Fruit fly (Drosophila melanogaster) whole organism, embryonic: ENCODE measurements around the gene fry.

Experiments used
- Antp ChIP-seq: fragments of 200-800 bp; sonication (Bioruptor generic); optimal IDR thresholded peaks from 3 replicates; lab custom pipeline; 2016; ENCODE audit warnings: missing biosample characterization, missing genetic modification characterization
- Bgb ChIP-seq: fragments of 200-800 bp; sonication (Bioruptor generic); IDR thresholded peaks from 2 replicates; pipeline ENCODE4 v1.3.6; 2022; ENCODE audit warnings: missing biosample characterization, missing genetic modification characterization; ENCODE audit not compliant: partially characterized antibody
- CG10267 ChIP-seq: fragments of 200-800 bp; sonication (Bioruptor generic); optimal IDR thresholded peaks from 2 replicates; lab custom pipeline; 2018; ENCODE audit warnings: missing biosample characterization, mild to moderate bottlenecking, missing genetic modification characterization, moderate library complexity
- CG11504 ChIP-seq: fragments of 200-800 bp; sonication (Bioruptor generic); optimal IDR thresholded peaks from 3 replicates; lab custom pipeline; 2019; ENCODE audit warnings: missing biosample characterization, mild to moderate bottlenecking, missing genetic modification characterization, moderate library complexity
- CG12659 ChIP-seq: fragments of 200-800 bp; sonication (Bioruptor generic); optimal IDR thresholded peaks from 3 replicates; lab custom pipeline; 2017; ENCODE audit warnings: mild to moderate bottlenecking, missing biosample characterization, missing genetic modification reagents, missing genetic modification characterization
- CG13296 ChIP-seq: fragments of 200-800 bp; sonication (Bioruptor generic); optimal IDR thresholded peaks from 3 replicates; lab custom pipeline; 2018; ENCODE audit warnings: missing biosample characterization, mild to moderate bottlenecking, missing genetic modification characterization
- CG17612 ChIP-seq: fragments of 200-800 bp; sonication (Bioruptor generic); IDR thresholded peaks from 2 replicates; pipeline ENCODE4 v1.3.6; 2022; ENCODE audit warnings: missing biosample characterization, missing genetic modification characterization
- CG18764 ChIP-seq: fragments of 200-800 bp; sonication (Bioruptor generic); optimal IDR thresholded peaks from 3 replicates; lab custom pipeline; 2016; ENCODE audit warnings: missing biosample characterization, missing genetic modification characterization
- CG32772 ChIP-seq: fragments of 200-800 bp; sonication (Bioruptor generic); IDR thresholded peaks from 2 replicates; pipeline ENCODE4 v1.3.6; 2022; ENCODE audit warnings: missing biosample characterization, missing genetic modification characterization
- CG4282 ChIP-seq: fragments of 200-800 bp; sonication (Bioruptor generic); optimal IDR thresholded peaks from 2 replicates; lab custom pipeline; 2016; ENCODE audit warnings: missing biosample characterization, missing genetic modification characterization
- CG4360 ChIP-seq: fragments of 200-800 bp; sonication (Bioruptor generic); IDR thresholded peaks from 2 replicates; pipeline ENCODE4 v1.3.6; 2022; ENCODE audit warnings: missing biosample characterization, missing genetic modification characterization
- CG4424 ChIP-seq: fragments of 200-800 bp; sonication (Bioruptor generic); optimal IDR thresholded peaks from 3 replicates; lab custom pipeline; 2016; ENCODE audit warnings: missing biosample characterization, missing genetic modification characterization
- CG4617 ChIP-seq: fragments of 200-800 bp; sonication (Bioruptor generic); optimal IDR thresholded peaks from 3 replicates; lab custom pipeline; 2016; ENCODE audit warnings: missing biosample characterization, missing genetic modification characterization, borderline replicate concordance
- CG8089 ChIP-seq: fragments of 200-800 bp; sonication (Bioruptor generic); optimal IDR thresholded peaks from 3 replicates; lab custom pipeline; 2016; ENCODE audit warnings: missing biosample characterization, missing genetic modification characterization
- CG8765 ChIP-seq: fragments of 200-800 bp; sonication (Bioruptor generic); IDR thresholded peaks from 2 replicates; pipeline ENCODE4 v1.3.6; 2022; ENCODE audit warnings: missing biosample characterization, missing genetic modification characterization
- CoRest ChIP-seq: fragments of 200-800 bp; sonication (Bioruptor generic); optimal IDR thresholded peaks from 3 replicates; lab custom pipeline; 2018; ENCODE audit warnings: missing biosample characterization, mild to moderate bottlenecking, missing genetic modification characterization, moderate library complexity
- D ChIP-seq, 2 experiments: fragments of 200-800 bp in 1 of 2; fragments of >200 bp in 1 of 2; sonication (Bioruptor generic) in 1 of 2; optimal IDR thresholded peaks; 2 replicates in 1 of 2; 3 replicates in 1 of 2; lab custom pipeline; 2017; ENCODE audit warnings: mild to moderate bottlenecking in 1 of 2, missing biosample characterization in 1 of 2, missing genetic modification characterization in 1 of 2, missing genetic modification reagents in 1 of 2
- Doc2 ChIP-seq: fragments of 200-800 bp; sonication (Bioruptor generic); IDR thresholded peaks from 2 replicates; pipeline ENCODE4 v1.3.6; 2022; ENCODE audit warnings: missing biosample characterization, missing genetic modification characterization
- Dref ChIP-seq: fragments of 200-800 bp; sonication (Bioruptor generic); IDR thresholded peaks from 2 replicates; pipeline ENCODE4 v1.3.6; 2022; ENCODE audit warnings: missing biosample characterization, missing genetic modification characterization
- E2f2 ChIP-seq: fragments of 200-800 bp; sonication (Bioruptor generic); IDR thresholded peaks from 2 replicates; pipeline ENCODE4 v1.3.6; 2022; ENCODE audit warnings: missing biosample characterization, missing genetic modification characterization
- H15 ChIP-seq: fragments of 200-800 bp; sonication (Bioruptor generic); IDR thresholded peaks from 3 replicates; pipeline ENCODE4 v1.3.6; 2022; ENCODE audit warnings: missing biosample characterization, missing genetic modification characterization
- HmgD ChIP-seq: fragments of 200-800 bp; sonication (Bioruptor generic); optimal IDR thresholded peaks from 3 replicates; lab custom pipeline; 2016; ENCODE audit warnings: missing biosample characterization, missing genetic modification characterization
- Jarid2 ChIP-seq: fragments of 200-800 bp; sonication (Bioruptor generic); optimal IDR thresholded peaks from 3 replicates; lab custom pipeline; 2017; ENCODE audit warnings: mild to moderate bottlenecking, missing biosample characterization, missing genetic modification reagents, missing genetic modification characterization
- MBD-R2 ChIP-seq: fragments of 200-800 bp; sonication (Bioruptor generic); IDR thresholded peaks from 2 replicates; pipeline ENCODE4 v1.3.6; 2022; ENCODE audit warnings: missing biosample characterization, missing genetic modification characterization
- MESR4 ChIP-seq: fragments of 200-800 bp; sonication (Bioruptor generic); optimal IDR thresholded peaks from 2 replicates; lab custom pipeline; 2018; ENCODE audit warnings: missing biosample characterization, mild to moderate bottlenecking, missing genetic modification characterization, moderate library complexity
- Med ChIP-seq: fragments of 200-800 bp; sonication (Bioruptor generic); peaks from one replicate; lab custom pipeline; 2016; ENCODE audit warnings: missing biosample characterization, missing genetic modification characterization, mild to moderate bottlenecking, inconsistent platforms, moderate library complexity
- Nf-YC ChIP-seq: fragments of 200-800 bp; optimal IDR thresholded peaks from 3 replicates; lab custom pipeline; 2019; ENCODE audit warnings: missing biosample characterization, mild to moderate bottlenecking, missing genetic modification characterization, moderate library complexity
- Oaz ChIP-seq: fragments of 200-800 bp; sonication (Bioruptor generic); IDR thresholded peaks from 2 replicates; pipeline ENCODE4 v1.3.6; 2022; ENCODE audit warnings: missing biosample characterization, missing genetic modification characterization
- Opbp ChIP-seq: fragments of 200-800 bp; sonication (Bioruptor generic); IDR thresholded peaks from 3 replicates; pipeline ENCODE4 v1.3.6; 2022; ENCODE audit warnings: missing biosample characterization, missing genetic modification characterization; ENCODE audit not compliant: partially characterized antibody
- Sry-β ChIP-seq: fragments of 200-800 bp; sonication (Bioruptor generic); optimal IDR thresholded peaks from 2 replicates; lab custom pipeline; 2018; ENCODE audit warnings: missing biosample characterization, mild to moderate bottlenecking, missing genetic modification characterization, moderate library complexity
- ato ChIP-seq: fragments of 200-800 bp; sonication (Bioruptor generic); IDR thresholded peaks from 2 replicates; pipeline ENCODE4 v1.3.6; 2022; ENCODE audit warnings: missing biosample characterization, missing genetic modification characterization; ENCODE audit not compliant: partially characterized antibody
- bigmax ChIP-seq: fragments of 200-800 bp; sonication (Bioruptor generic); optimal IDR thresholded peaks from 2 replicates; lab custom pipeline; 2018; ENCODE audit warnings: missing biosample characterization, mild to moderate bottlenecking, missing genetic modification characterization
- crol ChIP-seq: fragments of 200-800 bp; sonication (Bioruptor generic); IDR thresholded peaks from 2 replicates; pipeline ENCODE4 v1.3.6; 2022; ENCODE audit warnings: missing biosample characterization, missing genetic modification characterization
- hbn ChIP-seq: fragments of 200-800 bp; sonication (Bioruptor generic); IDR thresholded peaks from 2 replicates; pipeline ENCODE4 v1.3.6; 2022; ENCODE audit warnings: missing biosample characterization, missing genetic modification characterization; ENCODE audit not compliant: partially characterized antibody
- her ChIP-seq: fragments of 200-800 bp; sonication (Bioruptor generic); optimal IDR thresholded peaks from 2 replicates; lab custom pipeline; 2016; ENCODE audit warnings: missing biosample characterization, missing genetic modification characterization
- insv ChIP-seq, 2 experiments: fragments of 200-800 bp; sonication (Bioruptor generic); optimal IDR thresholded peaks; 3 replicates each; lab custom pipeline; 2016 to 2018; ENCODE audit warnings: missing biosample characterization in 2 of 2, missing genetic modification characterization in 2 of 2
- inv ChIP-seq: fragments of 200-800 bp; sonication (Bioruptor generic); IDR thresholded peaks from 2 replicates; pipeline ENCODE4 v1.3.6; 2022; ENCODE audit warnings: missing biosample characterization, missing genetic modification characterization; ENCODE audit not compliant: partially characterized antibody
- pho ChIP-seq: fragments of 200-800 bp; sonication (Bioruptor generic); optimal IDR thresholded peaks from 2 replicates; lab custom pipeline; 2016; ENCODE audit warnings: missing biosample characterization, missing genetic modification characterization
- pzg ChIP-seq: fragments of 200-800 bp; sonication (Bioruptor generic); optimal IDR thresholded peaks from 3 replicates; lab custom pipeline; 2018; ENCODE audit warnings: missing biosample characterization, mild to moderate bottlenecking, missing genetic modification characterization, moderate library complexity
- sd ChIP-seq: fragments of 200-800 bp; sonication (Bioruptor generic); optimal IDR thresholded peaks from 3 replicates; lab custom pipeline; 2018; ENCODE audit warnings: missing biosample characterization, mild to moderate bottlenecking, missing genetic modification characterization, moderate library complexity
- sens ChIP-seq: fragments of 200-800 bp; sonication (Bioruptor generic); peaks from one replicate; lab custom pipeline; 2016; ENCODE audit warnings: missing biosample characterization, missing genetic modification characterization
- sna ChIP-seq: fragments of 200-800 bp; sonication (Bioruptor generic); IDR thresholded peaks from 2 replicates; pipeline ENCODE4 v1.3.6; 2022; ENCODE audit warnings: missing biosample characterization, missing genetic modification characterization; ENCODE audit not compliant: partially characterized antibody
- stwl ChIP-seq: fragments of 200-800 bp; sonication (Bioruptor generic); optimal IDR thresholded peaks from 3 replicates; lab custom pipeline; 2018; ENCODE audit warnings: missing biosample characterization, mild to moderate bottlenecking, missing genetic modification characterization, moderate library complexity
- tna ChIP-seq: fragments of 200-800 bp; sonication (Bioruptor generic); IDR thresholded peaks from 2 replicates; pipeline ENCODE4 v1.3.6; 2022; ENCODE audit warnings: missing biosample characterization, missing genetic modification characterization; ENCODE audit not compliant: partially characterized antibody
- tx ChIP-seq: fragments of 200-800 bp; sonication (Bioruptor generic); optimal IDR thresholded peaks from 2 replicates; lab custom pipeline; 2016; ENCODE audit warnings: missing biosample characterization, missing genetic modification characterization
- vvl ChIP-seq: fragments of 200-800 bp; sonication (Bioruptor generic); IDR thresholded peaks from 2 replicates; pipeline ENCODE4 v1.3.6; 2022; ENCODE audit warnings: missing biosample characterization, missing genetic modification characterization

fry gene

dm6 chr3L:9713828-9714536, 35.1 kb upstream of the fry start, which contains the start of gene vsg (continued):
- TF ChIP-seq CG13296 (GFP tag; lab: Kevin White, UChicago): peak; percentile 79
- peak; percentile 69 for TF ChIP-seq CG18764 (GFP tag; lab: Kevin White, UChicago)
- TF ChIP-seq vvl (GFP tag; lab: Robert Waterston, UW): peak; percentile 69
- peak; percentile 84 for TF ChIP-seq CG10267 (tag; lab: Kevin White, UChicago)
- TF ChIP-seq Doc2 (GFP tag; lab: Robert Waterston, UW): no peak
- TF ChIP-seq Sry-β (GFP tag; lab: Kevin White, UChicago): peak; percentile 62
- TF ChIP-seq pho (GFP tag; lab: Kevin White, UChicago): peak; percentile 57
- peak; percentile 16 for TF ChIP-seq sd (tag; lab: Kevin White, UChicago)
- TF ChIP-seq insv (GFP tag; optimal IDR thresholded peaks at IDR 0.05; lab: Kevin White, UChicago): peak in 1 of 2 experiments; percentile 61
- peak; percentile 89 for TF ChIP-seq ato (GFP tag; lab: Robert Waterston, UW)
- peak; percentile 6 for TF ChIP-seq tx
- TF ChIP-seq Antp: peak; percentile 35
- TF ChIP-seq CG4282 (GFP tag; lab: Kevin White, UChicago): no peak
- TF ChIP-seq CG32772 (GFP tag; lab: Robert Waterston, UW): peak; percentile 59; the same call in 1 of the 2 replicates
- peak; percentile 49; the same call in 1 of the 2 replicates for TF ChIP-seq CG17612
- TF ChIP-seq CG12659: peak; percentile 91
- TF ChIP-seq stwl (tag; lab: Kevin White, UChicago): peak; percentile 14
- peak; percentile 94 for TF ChIP-seq CoRest (tag; lab: Kevin White, UChicago)
- no peak for TF ChIP-seq D (optimal IDR thresholded peaks at IDR 0.05; lab: Kevin White, UChicago)
- peak; percentile 66 for TF ChIP-seq D (GFP tag; optimal IDR thresholded peaks at IDR 0.05; lab: Kevin White, UChicago)

dm6 chr3L:9713383-9713827, 34.5 kb upstream of the fry start, which contains the start of gene SH3PX1:
SH3PX1 (minus strand) TSS chr3L:9713827.
- peak; percentile 48 for TF ChIP-seq CG4617 (GFP tag; lab: Kevin White, UChicago)
- no peak for TF ChIP-seq sna
- TF ChIP-seq H15 (GFP tag; lab: Robert Waterston, UW): no peak
- TF ChIP-seq CG8089 (GFP tag; lab: Kevin White, UChicago): no peak
- TF ChIP-seq Jarid2 (GFP tag; lab: Kevin White, UChicago): peak; percentile 38
- TF ChIP-seq her (GFP tag; lab: Kevin White, UChicago): peak; percentile 11
- TF ChIP-seq Bgb (GFP tag; lab: Robert Waterston, UW): peak; percentile 51; the same call in 1 of the 2 replicates
- TF ChIP-seq Nf-YC (tag; lab: Kevin White, UChicago): no peak
- TF ChIP-seq HmgD: peak; percentile 1
- TF ChIP-seq CG4424 (GFP tag; lab: Kevin White, UChicago): no peak
- TF ChIP-seq crol (GFP tag; lab: Robert Waterston, UW): 0 out of 2 replicates have a peak, but pooled peaks have one; percentile 47
- peak; percentile 6 for TF ChIP-seq D (optimal IDR thresholded peaks at IDR 0.05; lab: Kevin White, UChicago)
- TF ChIP-seq D (GFP tag; optimal IDR thresholded peaks at IDR 0.05; lab: Kevin White, UChicago): no peak
- TF ChIP-seq MESR4 (GFP tag; lab: Kevin White, UChicago): peak; percentile 97
- TF ChIP-seq CG8765 (GFP tag; lab: Robert Waterston, UW): no peak
- no peak for TF ChIP-seq Oaz (GFP tag; lab: Robert Waterston, UW)
- peak; percentile 39; the same call in 1 of the 2 replicates for TF ChIP-seq Dref (GFP tag; lab: Robert Waterston, UW)
- 0 out of 2 replicates have a peak, but pooled peaks have one; percentile 12 for TF ChIP-seq CG4360
- no peak for TF ChIP-seq CG11504
- peak; percentile 41 for TF ChIP-seq MBD-R2 (GFP tag; lab: Robert Waterston, UW)
- no peak for TF ChIP-seq CG13296 (GFP tag; lab: Kevin White, UChicago)
- TF ChIP-seq hbn (GFP tag; lab: Robert Waterston, UW): 0 out of 2 replicates have a peak, but pooled peaks have one; percentile 26
- TF ChIP-seq sens: peak; percentile 63
- no peak for TF ChIP-seq bigmax (GFP tag; lab: Kevin White, UChicago)
- 0 out of 2 replicates have a peak, but pooled peaks have one; percentile 36 for TF ChIP-seq tna (GFP tag; lab: Robert Waterston, UW)
- TF ChIP-seq Opbp (GFP tag; lab: Robert Waterston, UW): 0 out of 3 replicates have a peak, but pooled peaks have one; percentile 23
- TF ChIP-seq pzg (GFP tag; lab: Kevin White, UChicago): peak; percentile 32
- peak; percentile 86 for TF ChIP-seq Med
- TF ChIP-seq E2f2: no peak
- TF ChIP-seq inv (GFP tag; lab: Robert Waterston, UW): no peak
